Worm (Caenorhabditis elegans) whole organism, L1 larva: ENCODE measurements around the gene R05D8.11.

Experiments
- C04F5.9 ChIP-seq: sonication (generic microtip); optimal IDR thresholded peaks from 2 replicates; lab custom pipeline; 2016; ENCODE audit warnings: missing genetic modification characterization, missing compliant biosample characterization
- C16A3.4 ChIP-seq: fragments of 150-350 bp; optimal IDR thresholded peaks from 2 replicates; lab custom pipeline; 2014; ENCODE audit warnings: missing biosample characterization, missing genetic modification characterization
- C34B4.2 ChIP-seq: sonication (generic microtip); optimal IDR thresholded peaks from 2 replicates; lab custom pipeline; 2017; ENCODE audit warnings: mild to moderate bottlenecking, missing genetic modification characterization, missing compliant biosample characterization
- F16B12.6 ChIP-seq: fragments of 150-350 bp; optimal IDR thresholded peaks from 2 replicates; lab custom pipeline; 2014; ENCODE audit warnings: missing biosample characterization, missing genetic modification characterization
- alr-1 ChIP-seq: fragments of 200-800 bp; sonication (Bioruptor generic); optimal IDR thresholded peaks from 2 replicates; lab custom pipeline; 2018; ENCODE audit warnings: borderline replicate concordance, mild to moderate bottlenecking, missing genetic modification characterization, missing compliant biosample characterization
- ceh-63 ChIP-seq: fragments of 200-800 bp; sonication (Bioruptor generic); optimal IDR thresholded peaks from 2 replicates; lab custom pipeline; 2018; ENCODE audit warnings: mild to moderate bottlenecking, missing genetic modification characterization, missing compliant biosample characterization
- ceh-8 ChIP-seq: fragments of 200-800 bp; sonication (Bioruptor generic); optimal IDR thresholded peaks from 2 replicates; lab custom pipeline; 2018; ENCODE audit warnings: mild to moderate bottlenecking, missing genetic modification characterization, moderate library complexity, missing compliant biosample characterization
- ceh-82 ChIP-seq, 3 experiments: fragments of 150-350 bp in 1 of 3; sonication (generic microtip) in 2 of 3; optimal IDR thresholded peaks; 2 replicates each; lab custom pipeline; 2014 to 2017; ENCODE audit warnings: missing biosample characterization in 3 of 3, missing genetic modification characterization in 3 of 3
- dpl-1 ChIP-seq, 3 experiments: fragments of 150-350 bp in 2 of 3; sonication (generic microtip) in 1 of 3; optimal IDR thresholded peaks; 2 replicates each; lab custom pipeline; 2014 to 2017; ENCODE audit warnings: missing biosample characterization in 3 of 3, missing genetic modification characterization in 3 of 3, missing genetic modification reagents in 3 of 3
- dsc-1 ChIP-seq: sonication (generic microtip); optimal IDR thresholded peaks from 2 replicates; lab custom pipeline; 2016; ENCODE audit warnings: mild to moderate bottlenecking, missing genetic modification characterization, missing compliant biosample characterization
- efl-1 ChIP-seq, 4 experiments: fragments of 150-350 bp; optimal IDR thresholded peaks in 3 of 4; peaks in 1 of 4; 1 replicate in 1 of 4; 2 replicates in 3 of 4; lab custom pipeline; 2014; ENCODE audit warnings: missing biosample characterization in 2 of 4, missing genetic modification characterization in 2 of 4, missing genetic modification reagents in 2 of 4
- elt-2 ChIP-seq: sonication (generic microtip); optimal IDR thresholded peaks from 2 replicates; lab custom pipeline; 2016; ENCODE audit warnings: missing genetic modification characterization, mild to moderate bottlenecking, inconsistent platforms, missing compliant biosample characterization, missing genetic modification reagents
- elt-3 ChIP-seq, 6 experiments: fragments of 150-350 bp in 1 of 6; sonication (generic microtip); optimal IDR thresholded peaks; 2 replicates each; lab custom pipeline; 2017 to 2018; ENCODE audit warnings: missing biosample characterization in 6 of 6, missing genetic modification characterization in 6 of 6, inconsistent platforms in 1 of 6
- fkh-10 ChIP-seq: sonication (generic microtip); optimal IDR thresholded peaks from 2 replicates; lab custom pipeline; 2017; ENCODE audit warnings: missing biosample characterization, missing genetic modification reagents, missing genetic modification characterization
- fos-1 ChIP-seq: fragments of 150-350 bp; optimal IDR thresholded peaks from 2 replicates; lab custom pipeline; 2014; ENCODE audit warnings: missing biosample characterization, missing genetic modification characterization
- hlh-17 ChIP-seq: fragments of 200-800 bp; sonication (Bioruptor generic); optimal IDR thresholded peaks from 2 replicates; lab custom pipeline; 2018; ENCODE audit warnings: missing genetic modification characterization, mild to moderate bottlenecking, missing compliant biosample characterization, moderate library complexity, borderline replicate concordance
- hlh-4 ChIP-seq: sonication (generic microtip); optimal IDR thresholded peaks from 2 replicates; lab custom pipeline; 2016; ENCODE audit warnings: mild to moderate bottlenecking, missing genetic modification characterization, missing compliant biosample characterization
- lin-15B ChIP-seq: fragments of 150-350 bp; sonication (generic microtip); optimal IDR thresholded peaks from 3 replicates; lab custom pipeline; 2014; ENCODE audit warnings: missing biosample characterization, missing genetic modification characterization
- lin-35 ChIP-seq, 2 experiments: fragments of 150-350 bp; optimal IDR thresholded peaks; 2 replicates each; lab custom pipeline; 2014; ENCODE audit warnings: missing biosample characterization in 2 of 2, missing genetic modification characterization in 2 of 2, missing genetic modification reagents in 2 of 2
- lsy-2 ChIP-seq, 2 experiments: fragments of 150-350 bp; optimal IDR thresholded peaks; 2 replicates each; lab custom pipeline; 2014; ENCODE audit warnings: missing biosample characterization in 2 of 2, missing genetic modification characterization in 2 of 2
- mep-1 ChIP-seq: fragments of 150-350 bp; optimal IDR thresholded peaks from 2 replicates; lab custom pipeline; 2014; ENCODE audit warnings: missing biosample characterization, missing genetic modification characterization
- nhr-12 ChIP-seq: sonication (generic microtip); optimal IDR thresholded peaks from 2 replicates; lab custom pipeline; 2017; ENCODE audit warnings: missing biosample characterization, missing genetic modification characterization
- nhr-20 ChIP-seq: sonication (generic microtip); optimal IDR thresholded peaks from 2 replicates; lab custom pipeline; 2016; ENCODE audit warnings: mild to moderate bottlenecking, missing genetic modification characterization, missing compliant biosample characterization
- nhr-28 ChIP-seq: fragments of 150-350 bp; optimal IDR thresholded peaks from 2 replicates; lab custom pipeline; 2014; ENCODE audit warnings: missing biosample characterization, missing genetic modification characterization
- nhr-71 ChIP-seq: sonication (generic microtip); optimal IDR thresholded peaks from 2 replicates; lab custom pipeline; 2016; ENCODE audit warnings: mild to moderate bottlenecking, missing genetic modification characterization, moderate library complexity, missing compliant biosample characterization
- nhr-76 ChIP-seq: sonication (generic microtip); optimal IDR thresholded peaks from 2 replicates; lab custom pipeline; 2017; ENCODE audit warnings: missing biosample characterization, missing genetic modification characterization
- nhr-85 ChIP-seq: sonication (generic microtip); peaks from one replicate; lab custom pipeline; 2016; ENCODE audit warnings: missing genetic modification characterization, inconsistent platforms, missing compliant biosample characterization
- snpc-4 ChIP-seq: fragments of 150-350 bp; optimal IDR thresholded peaks from 2 replicates; lab custom pipeline; 2014; ENCODE audit warnings: missing biosample characterization, missing genetic modification characterization
- snu-23 ChIP-seq: sonication (generic microtip); optimal IDR thresholded peaks from 2 replicates; lab custom pipeline; 2016; ENCODE audit warnings: missing genetic modification characterization, missing compliant biosample characterization
- swsn-7 ChIP-seq: sonication (generic microtip); optimal IDR thresholded peaks from 2 replicates; lab custom pipeline; 2016; ENCODE audit warnings: missing genetic modification characterization, missing compliant biosample characterization
- vab-15 ChIP-seq: sonication (generic microtip); optimal IDR thresholded peaks from 2 replicates; lab custom pipeline; 2017; ENCODE audit warnings: missing genotype, mild to moderate bottlenecking, missing genetic modification characterization, missing compliant biosample characterization

The R05D8.11 gene

DNA sequence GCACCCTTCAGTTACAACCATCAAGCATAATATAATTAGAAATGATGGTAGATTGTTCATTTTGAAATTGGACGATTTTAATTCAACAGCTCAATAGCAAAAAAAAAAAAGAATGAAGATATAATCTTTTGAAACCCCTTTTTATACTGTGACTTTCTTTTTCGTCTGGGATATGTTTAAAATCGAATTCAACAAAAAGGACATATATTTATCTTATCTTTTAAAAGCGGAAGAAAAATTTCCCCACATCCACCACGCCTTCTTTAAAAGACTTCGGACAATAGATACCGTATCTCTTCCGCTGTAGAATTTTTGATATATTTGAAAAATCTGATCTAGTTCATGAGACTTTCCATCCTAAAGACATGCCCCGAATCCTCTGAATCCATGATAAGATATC, at the start of gene R05D8.11:
TSS of gene R05D8.11 (minus strand) at position 101 of the 400 bp plus-strand sequence.
- TF ChIP-seq elt-3 (tag; optimal IDR thresholded peaks at IDR 0.05; lab: Kevin White, UChicago), result peak in 1 of 6 experiments; percentile 0
- no peak for TF ChIP-seq C34B4.2

DNA sequence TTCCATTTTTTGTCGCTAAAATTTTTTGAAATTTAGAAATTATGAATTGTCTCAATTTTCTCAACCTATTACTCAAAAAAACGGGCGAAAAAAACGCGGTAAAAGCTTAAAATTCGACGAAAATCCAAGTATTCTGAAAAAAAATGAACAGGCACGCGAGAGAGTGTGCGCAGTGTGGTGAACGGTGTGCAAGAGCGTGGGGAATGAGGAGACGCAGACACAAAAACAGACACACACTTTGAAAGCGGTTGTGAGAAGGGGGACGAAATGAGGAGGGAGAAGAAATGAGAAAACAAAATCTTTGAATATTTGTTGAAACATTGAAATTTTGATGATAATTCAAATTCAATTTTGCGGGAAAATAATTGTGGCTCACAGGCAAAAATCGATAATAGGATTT, 46.1 kb upstream of the R05D8.11 start, which contains the start of gene T03D3.5:
TSS of gene T03D3.5 (minus strand) at position 21 of the 400 bp plus-strand sequence.
- TF ChIP-seq efl-1 (optimal IDR thresholded peaks at IDR 0.05; lab: Kevin White, UChicago) (peak; percentile 61 to 65), efl-1 (GFP tag; optimal IDR thresholded peaks at IDR 0.05 in 1 of 2; lab: Kevin White, UChicago) (peak in 1 of 2 experiments; percentile 92), dpl-1 (GFP tag; optimal IDR thresholded peaks at IDR 0.05; lab: Kevin White, UChicago) (peak in 2 of 3 experiments; percentile 19 to 20), C04F5.9 (tag; lab: Kevin White, UChicago) (no peak)

- no peak for TF ChIP-seq ceh-82 (tag; optimal IDR thresholded peaks at IDR 0.05; lab: Kevin White, UChicago)
- no peak for TF ChIP-seq lin-35 (GFP tag; optimal IDR thresholded peaks at IDR 0.05; lab: Kevin White, UChicago)
- TF ChIP-seq hlh-4 (tag; lab: Kevin White, UChicago), result no peak
- TF ChIP-seq nhr-20 (tag; lab: Kevin White, UChicago), result no peak
- TF ChIP-seq C16A3.4 (tag; lab: Kevin White, UChicago), result no peak
- no peak for TF ChIP-seq lin-15B (tag; lab: Kevin White, UChicago)
- TF ChIP-seq fos-1 (tag; lab: Kevin White, UChicago), result no peak
- no peak for TF ChIP-seq dpl-1 (GFP tag; optimal IDR thresholded peaks at IDR 0.05; lab: Kevin White, UChicago)
- no peak for TF ChIP-seq vab-15 (tag; lab: Kevin White, UChicago)
- no peak for TF ChIP-seq alr-1 (tag; lab: Kevin White, UChicago)
- TF ChIP-seq mep-1, result no peak
- TF ChIP-seq, all 84 proteins: peak for 0
These were observed 45.3 kb upstream of the R05D8.11 start for ce11 chrV:2825978-2826377.

ce11 chrV:2821618-2822272, 41.1 kb upstream of the R05D8.11 start, which contains the start of gene srh-36:
Gene srh-36 (minus strand): TSS chrV:2821668.
- peak; percentile 29 for TF ChIP-seq snpc-4 (tag; lab: Kevin White, UChicago)
- no peak for TF ChIP-seq elt-2 (tag; lab: Kevin White, UChicago)

ce11 chrV:2818117-2818516, 37.4 kb upstream of the R05D8.11 start, which contains the start of gene srt-34:
Gene srt-34 (minus strand): TSS chrV:2818217.
- TF ChIP-seq nhr-76 (tag; lab: Kevin White, UChicago) (no peak), nhr-85 (tag; lab: Kevin White, UChicago) (peak; percentile 12)
- TF ChIP-seq, all 84 proteins: peak for 1

DNA sequence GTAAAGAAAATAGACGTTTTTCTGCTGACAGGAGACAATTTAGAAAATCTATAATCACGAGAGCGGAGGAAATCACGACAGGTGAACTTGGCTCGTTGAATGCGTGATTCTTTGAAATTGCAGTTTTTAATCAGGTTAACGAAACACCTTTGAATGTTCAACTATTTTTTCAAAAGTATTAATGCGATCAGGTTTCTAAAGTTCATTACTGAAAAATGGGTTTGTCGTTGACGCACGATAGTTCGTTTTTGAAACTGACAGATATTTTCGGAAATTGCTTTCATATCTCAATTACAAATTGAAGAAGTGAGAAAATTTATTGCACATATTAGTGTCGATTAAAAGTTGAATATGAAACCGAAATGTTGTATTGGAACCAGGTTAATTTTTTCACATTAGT, 35.3 kb upstream of the R05D8.11 start, which contains the start of gene F54E2.5:
TSS of gene F54E2.5 (minus strand) at position 101 of the 400 bp plus-strand sequence.
- TF ChIP-seq hlh-4 (tag; lab: Kevin White, UChicago) (peak; percentile 31), alr-1 (tag; lab: Kevin White, UChicago) (no peak), efl-1 (optimal IDR thresholded peaks at IDR 0.05; lab: Kevin White, UChicago) (no peak), efl-1 (GFP tag; optimal IDR thresholded peaks at IDR 0.05 in 1 of 2; lab: Kevin White, UChicago) (peak in 1 of 2 experiments; percentile 2), lin-15B (tag; lab: Kevin White, UChicago) (no peak), nhr-28 (tag; lab: Kevin White, UChicago) (no peak), ceh-63 (GFP tag; lab: Kevin White, UChicago) (no peak), F16B12.6 (tag; lab: Kevin White, UChicago) (no peak), dpl-1 (GFP tag; optimal IDR thresholded peaks at IDR 0.05; lab: Kevin White, UChicago) (no peak)

DNA sequence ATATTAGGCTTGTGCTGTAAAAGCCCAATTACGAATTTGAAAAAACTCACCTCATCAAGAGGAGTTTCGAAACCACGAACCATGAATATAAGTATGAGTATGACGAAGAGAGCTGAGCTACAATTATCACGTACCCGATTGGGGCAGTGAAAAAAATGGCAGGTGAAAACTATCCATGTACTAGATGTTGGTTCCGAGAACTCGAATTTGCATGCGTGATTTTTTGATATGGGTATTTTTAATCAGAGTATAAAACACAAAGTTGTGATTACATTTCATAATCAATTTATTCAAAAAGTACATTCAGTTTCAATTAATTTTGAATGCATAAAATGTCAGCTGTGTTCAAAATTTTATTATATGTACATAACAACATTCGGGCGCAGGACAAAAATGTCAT, 33.2 kb upstream of the R05D8.11 start, which contains the start of gene F54E2.9:
TSS of gene F54E2.9 (minus strand) at position 132 of the 400 bp plus-strand sequence.
- no peak for TF ChIP-seq lsy-2 (tag; optimal IDR thresholded peaks at IDR 0.05; lab: Kevin White, UChicago)
- TF ChIP-seq efl-1 (optimal IDR thresholded peaks at IDR 0.05; lab: Kevin White, UChicago), result no peak
- TF ChIP-seq efl-1 (GFP tag; optimal IDR thresholded peaks at IDR 0.05 in 1 of 2; lab: Kevin White, UChicago), result peak in 1 of 2 experiments; percentile 85
- no peak for TF ChIP-seq dpl-1 (GFP tag; optimal IDR thresholded peaks at IDR 0.05; lab: Kevin White, UChicago)
- peak; percentile 23 for TF ChIP-seq nhr-71 (tag; lab: Kevin White, UChicago)
- TF ChIP-seq snu-23, result no peak
- no peak for TF ChIP-seq hlh-17
- TF ChIP-seq dsc-1 (tag; lab: Kevin White, UChicago), result no peak
- no peak for TF ChIP-seq lin-15B (tag; lab: Kevin White, UChicago)
- no peak for TF ChIP-seq nhr-12 (tag; lab: Kevin White, UChicago)
- TF ChIP-seq swsn-7 (tag; lab: Kevin White, UChicago), result no peak
- TF ChIP-seq fkh-10 (GFP tag; lab: Kevin White, UChicago), result no peak
- no peak for TF ChIP-seq ceh-8
- TF ChIP-seq nhr-85 (tag; lab: Kevin White, UChicago), result no peak
- TF ChIP-seq hlh-4 (tag; lab: Kevin White, UChicago), result peak; percentile 82
